Worm (Caenorhabditis elegans) whole organism, mixed stage, embryonic: ENCODE measurements around the gene scav-4.

Source experiments
- ces-1 ChIP-seq: fragments of 150-350 bp; optimal IDR thresholded peaks from 2 replicates; lab custom pipeline; 2014; ENCODE audit warnings: missing biosample characterization, missing genetic modification reagents, missing genetic modification characterization
- nhr-237 ChIP-seq: fragments of 150-350 bp; optimal IDR thresholded peaks from 2 replicates; lab custom pipeline; 2014; ENCODE audit warnings: missing biosample characterization, missing genetic modification characterization
- sem-2 ChIP-seq: fragments of 200-800 bp; sonication (Bioruptor generic); optimal IDR thresholded peaks from 2 replicates; lab custom pipeline; 2018; ENCODE audit warnings: mild to moderate bottlenecking, missing genetic modification characterization, missing compliant biosample characterization
- ztf-11 ChIP-seq: fragments of 150-350 bp; optimal IDR thresholded peaks from 2 replicates; lab custom pipeline; 2014; ENCODE audit warnings: missing biosample characterization, missing genetic modification characterization

DNA sequence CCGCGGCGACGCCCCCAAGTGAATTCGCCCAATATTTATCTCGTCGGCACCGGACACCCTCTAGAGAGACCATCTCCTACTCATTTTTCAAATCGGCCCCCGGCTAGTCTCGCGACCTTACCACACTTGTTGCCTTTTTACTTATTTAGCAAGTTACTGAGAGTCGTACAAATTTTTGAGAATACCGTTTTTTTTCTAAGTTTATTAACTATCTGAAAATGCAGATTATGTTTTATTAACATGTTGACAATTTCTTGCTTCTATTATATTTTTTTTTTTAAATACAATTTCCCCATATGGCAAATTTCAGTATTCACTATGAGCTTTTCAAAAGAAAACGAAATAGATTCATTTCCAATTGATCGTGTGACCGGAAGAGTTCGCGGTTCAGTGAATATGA lies 4.8 kb upstream of the scav-4 start, which contains the start of the genes F11C1.4 and F11C1.10:
- TF ChIP-seq sem-2 (GFP tag; lab: Kevin White, UChicago) = no peak
- no peak for TF ChIP-seq ztf-11 (tag; lab: Kevin White, UChicago)
- no peak for TF ChIP-seq nhr-237 (tag; lab: Kevin White, UChicago)
- no peak for TF ChIP-seq ces-1 (GFP tag; lab: Kevin White, UChicago)
